Worm (Caenorhabditis elegans): ENCODE measurements around the gene acl-3.

DNA sequence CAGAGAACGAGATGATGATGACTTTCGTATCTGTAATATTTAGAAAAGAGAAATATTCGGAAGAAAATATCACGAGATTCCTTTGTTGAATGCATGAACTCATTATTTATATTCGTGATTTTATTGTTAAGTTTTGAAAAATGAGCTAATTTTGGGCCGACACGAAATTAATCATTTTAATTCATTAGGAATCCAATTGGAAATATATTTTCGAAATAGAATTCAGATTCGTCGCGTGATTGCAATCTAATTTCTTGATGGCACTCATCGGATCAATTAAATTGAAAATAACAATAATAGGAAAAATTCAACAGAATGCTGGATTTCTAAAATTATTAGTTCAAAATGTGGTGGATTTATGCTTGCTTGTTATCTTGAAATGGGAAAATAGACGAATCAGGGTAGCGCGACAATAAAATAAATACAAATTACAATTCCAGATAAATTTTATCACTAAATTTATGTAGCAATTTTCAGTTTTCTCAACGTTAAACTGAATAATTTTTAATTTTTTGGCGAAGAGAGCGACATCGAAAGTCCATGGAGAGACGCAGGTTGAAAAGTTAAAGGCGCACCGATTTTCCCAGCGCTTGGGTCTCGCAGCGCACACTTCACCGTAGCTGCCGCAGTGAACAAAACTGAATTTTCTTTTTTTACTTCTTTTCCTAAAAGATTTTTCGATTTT lies 50.0 kb downstream of the acl-3 start:
- no peak for TF ChIP-seq sox-2 (GFP tag; IDR thresholded peaks at IDR 0.05)
- TF ChIP-seq pax-1 (tag; optimal IDR thresholded peaks at IDR 0.05), result no peak
- no peak for TF ChIP-seq pha-4 (tag; optimal IDR thresholded peaks at IDR 0.05)
- no peak for TF ChIP-seq T23F11.4 (GFP tag; optimal IDR thresholded peaks at IDR 0.05)
- no peak for TF ChIP-seq ceh-6 (GFP tag; optimal IDR thresholded peaks at IDR 0.05)
- TF ChIP-seq ceh-14 (tag; optimal IDR thresholded peaks at IDR 0.05), result no peak
- no peak for TF ChIP-seq mec-3 (tag; optimal IDR thresholded peaks at IDR 0.05; ENCODE audit: borderline replicate concordance)

Measured in whole organism, late embryonic.